Fruit fly (Drosophila melanogaster) whole organism, embryonic: Measurements from ENCODE around the gene Sqor.

ENCODE experiments used
- Antp ChIP-seq: fragments of 200-800 bp; sonication (Bioruptor generic); optimal IDR thresholded peaks from 3 replicates; lab custom pipeline; 2016; ENCODE audit warnings: missing biosample characterization, missing genetic modification characterization
- Bdp1 ChIP-seq: fragments of 200-800 bp; sonication (Bioruptor generic); optimal IDR thresholded peaks from 3 replicates; lab custom pipeline; 2016; ENCODE audit warnings: missing biosample characterization, missing genetic modification characterization
- CG10321 ChIP-seq: fragments of 200-800 bp; sonication (Bioruptor generic); IDR thresholded peaks from 2 replicates; pipeline ENCODE4 v1.3.6; 2022; ENCODE audit warnings: missing biosample characterization, missing genetic modification characterization
- CG10543 ChIP-seq: fragments of 200-800 bp; sonication (Bioruptor generic); optimal IDR thresholded peaks from 3 replicates; lab custom pipeline; 2017; ENCODE audit warnings: missing biosample characterization, mild to moderate bottlenecking, missing genetic modification characterization, moderate library complexity
- CG10565 ChIP-seq: fragments of 200-800 bp; sonication (Bioruptor generic); optimal IDR thresholded peaks from 3 replicates; lab custom pipeline; 2016; ENCODE audit warnings: missing biosample characterization, mild to moderate bottlenecking, missing genetic modification characterization
- CG11398 ChIP-seq: fragments of 200-800 bp; sonication (Bioruptor generic); optimal IDR thresholded peaks from 2 replicates; lab custom pipeline; 2016; ENCODE audit warnings: missing biosample characterization, missing genetic modification characterization
- CG15479 ChIP-seq: fragments of 200-800 bp; sonication (Bioruptor generic); optimal IDR thresholded peaks from 3 replicates; lab custom pipeline; 2019; ENCODE audit warnings: missing biosample characterization, mild to moderate bottlenecking, missing genetic modification characterization, moderate library complexity
- CG17359 ChIP-seq: fragments of 200-800 bp; sonication (Bioruptor generic); optimal IDR thresholded peaks from 3 replicates; lab custom pipeline; 2018; ENCODE audit warnings: missing biosample characterization, mild to moderate bottlenecking, missing genetic modification characterization, moderate library complexity
- CG2120 ChIP-seq: fragments of 200-800 bp; sonication (Bioruptor generic); optimal IDR thresholded peaks from 3 replicates; lab custom pipeline; 2016; ENCODE audit warnings: missing biosample characterization, missing genetic modification characterization
- CG30403 ChIP-seq: fragments of 200-800 bp; sonication (Bioruptor generic); optimal IDR thresholded peaks from 3 replicates; lab custom pipeline; 2016; ENCODE audit warnings: missing biosample characterization, missing genetic modification characterization
- CG31224 ChIP-seq: fragments of 200-800 bp; sonication (Bioruptor generic); IDR thresholded peaks from 2 replicates; pipeline ENCODE4 v1.3.6; 2022; ENCODE audit warnings: missing biosample characterization, missing genetic modification characterization
- CG32772 ChIP-seq: fragments of 200-800 bp; sonication (Bioruptor generic); IDR thresholded peaks from 2 replicates; pipeline ENCODE4 v1.3.6; 2022; ENCODE audit warnings: missing biosample characterization, missing genetic modification characterization
- CG3838 ChIP-seq: fragments of 200-800 bp; sonication (Bioruptor generic); optimal IDR thresholded peaks from 3 replicates; lab custom pipeline; 2016; ENCODE audit warnings: missing biosample characterization, missing genetic modification characterization
- CG43689 ChIP-seq: fragments of 200-800 bp; sonication (Bioruptor generic); IDR thresholded peaks from 2 replicates; pipeline ENCODE4 v1.3.6; 2022; ENCODE audit warnings: missing biosample characterization, missing genetic modification characterization
- CG5180 ChIP-seq: fragments of 200-800 bp; sonication (Bioruptor generic); optimal IDR thresholded peaks from 3 replicates; lab custom pipeline; 2017; ENCODE audit warnings: missing biosample characterization, missing genetic modification characterization, mild to moderate bottlenecking, moderate library complexity, missing genetic modification reagents
- CG6175 ChIP-seq: fragments of 200-800 bp; sonication (Bioruptor generic); IDR thresholded peaks from 3 replicates; pipeline ENCODE4 v1.3.6; 2022; ENCODE audit warnings: missing biosample characterization, missing genetic modification characterization
- CG6813 ChIP-seq: fragments of 200-800 bp; sonication (Bioruptor generic); optimal IDR thresholded peaks from 2 replicates; lab custom pipeline; 2017; ENCODE audit warnings: missing biosample characterization, missing genetic modification characterization, mild to moderate bottlenecking, moderate library complexity, missing genetic modification reagents
- CG8944 ChIP-seq: fragments of 200-800 bp; sonication (Bioruptor generic); optimal IDR thresholded peaks from 3 replicates; lab custom pipeline; 2016; ENCODE audit warnings: missing biosample characterization, missing genetic modification characterization
- CG9876 ChIP-seq: fragments of 200-800 bp; sonication (Bioruptor generic); optimal IDR thresholded peaks from 2 replicates; lab custom pipeline; 2016; ENCODE audit warnings: missing biosample characterization, missing genetic modification characterization
- Camta ChIP-seq: fragments of 200-800 bp; sonication (Bioruptor generic); optimal IDR thresholded peaks from 2 replicates; lab custom pipeline; 2016; ENCODE audit warnings: missing biosample characterization, missing genetic modification characterization
- Kr ChIP-seq: fragments of 200-800 bp; sonication (Bioruptor generic); optimal IDR thresholded peaks from 2 replicates; lab custom pipeline; 2017; ENCODE audit warnings: missing biosample characterization, mild to moderate bottlenecking, missing genetic modification characterization
- Nf-YC ChIP-seq: fragments of 200-800 bp; optimal IDR thresholded peaks from 3 replicates; lab custom pipeline; 2019; ENCODE audit warnings: missing biosample characterization, mild to moderate bottlenecking, missing genetic modification characterization, moderate library complexity
- Optix ChIP-seq: fragments of 200-800 bp; sonication (Bioruptor generic); IDR thresholded peaks from 3 replicates; pipeline ENCODE4 v1.3.6; 2022; ENCODE audit warnings: missing biosample characterization, missing genetic modification characterization
- Pdp1 ChIP-seq, 2 experiments: fragments of 200-800 bp; sonication (Bioruptor generic); optimal IDR thresholded peaks; 3 replicates each; lab custom pipeline; 2016; ENCODE audit warnings: missing biosample characterization in 2 of 2, missing genetic modification characterization in 2 of 2, mild to moderate bottlenecking in 1 of 2, moderate library complexity in 1 of 2
- Sox100B ChIP-seq: fragments of 200-800 bp; sonication (Bioruptor generic); optimal IDR thresholded peaks from 3 replicates; lab custom pipeline; 2018; ENCODE audit warnings: missing biosample characterization, mild to moderate bottlenecking, missing genetic modification characterization
- TFAM ChIP-seq: fragments of 200-800 bp; sonication (Bioruptor generic); optimal IDR thresholded peaks from 2 replicates; lab custom pipeline; 2017; ENCODE audit warnings: missing biosample characterization, missing genetic modification characterization, inconsistent platforms
- Xrp1 ChIP-seq: fragments of 200-800 bp; sonication (Bioruptor generic); IDR thresholded peaks from 2 replicates; pipeline ENCODE4 v1.3.6; 2022; ENCODE audit warnings: missing biosample characterization, missing genetic modification characterization
- amos ChIP-seq: fragments of 200-800 bp; sonication (Bioruptor generic); IDR thresholded peaks from 2 replicates; pipeline ENCODE4 v1.3.6; 2022; ENCODE audit warnings: missing biosample characterization, missing genetic modification characterization; ENCODE audit not compliant: partially characterized antibody
- bbx ChIP-seq: fragments of 200-800 bp; sonication (Bioruptor generic); IDR thresholded peaks from 2 replicates; pipeline ENCODE4 v1.3.6; 2022; ENCODE audit warnings: missing biosample characterization, missing genetic modification characterization; ENCODE audit not compliant: partially characterized antibody
- cwo ChIP-seq: fragments of 200-800 bp; sonication (Bioruptor generic); optimal IDR thresholded peaks from 3 replicates; lab custom pipeline; 2017; ENCODE audit warnings: missing biosample characterization, missing genetic modification characterization, mild to moderate bottlenecking, moderate library complexity, missing genetic modification reagents
- dan ChIP-seq: fragments of 200-800 bp; sonication (Bioruptor generic); IDR thresholded peaks from 2 replicates; pipeline ENCODE4 v1.3.6; 2022; ENCODE audit warnings: missing biosample characterization, missing genetic modification characterization
- dimm ChIP-seq: fragments of 200-800 bp; sonication (Bioruptor generic); IDR thresholded peaks from 2 replicates; pipeline ENCODE4 v1.3.6; 2022; ENCODE audit warnings: missing biosample characterization, missing genetic modification characterization
- dpn ChIP-seq, 2 experiments: fragments of 200-800 bp; sonication (Bioruptor generic); optimal IDR thresholded peaks; 3 replicates each; lab custom pipeline; 2016; ENCODE audit warnings: missing biosample characterization in 2 of 2, missing genetic modification characterization in 2 of 2
- dysf ChIP-seq: fragments of 200-800 bp; sonication (Bioruptor generic); IDR thresholded peaks from 3 replicates; pipeline ENCODE4 v1.3.6; 2022; ENCODE audit warnings: missing biosample characterization, missing genetic modification characterization
- eve ChIP-seq, 2 experiments: fragments of >200 bp; optimal IDR thresholded peaks; 2 replicates each; lab custom pipeline; 2017; ENCODE audit warnings: missing biosample characterization in 2 of 2, missing genetic modification characterization in 2 of 2
- fu2 ChIP-seq: fragments of 200-800 bp; sonication (Bioruptor generic); optimal IDR thresholded peaks from 2 replicates; lab custom pipeline; 2016; ENCODE audit warnings: missing biosample characterization, missing genetic modification characterization
- ham ChIP-seq: fragments of 200-800 bp; sonication (Bioruptor generic); IDR thresholded peaks from 2 replicates; pipeline ENCODE4 v1.3.6; 2022; ENCODE audit warnings: missing biosample characterization, missing genetic modification characterization
- klu ChIP-seq: fragments of 200-800 bp; sonication (Bioruptor generic); IDR thresholded peaks from 2 replicates; pipeline ENCODE4 v1.3.6; 2022; ENCODE audit warnings: missing biosample characterization, missing genetic modification characterization
- kni ChIP-seq: fragments of 200-800 bp; sonication (Bioruptor generic); optimal IDR thresholded peaks from 3 replicates; lab custom pipeline; 2017; ENCODE audit warnings: mild to moderate bottlenecking, missing biosample characterization, missing genetic modification reagents, missing genetic modification characterization
- maf-S ChIP-seq: fragments of 200-800 bp; sonication (Bioruptor generic); optimal IDR thresholded peaks from 2 replicates; lab custom pipeline; 2016; ENCODE audit warnings: missing biosample characterization, missing genetic modification characterization
- pfk ChIP-seq: fragments of 200-800 bp; sonication (Bioruptor generic); optimal IDR thresholded peaks from 2 replicates; lab custom pipeline; 2018; ENCODE audit warnings: missing biosample characterization, mild to moderate bottlenecking, missing genetic modification characterization, moderate library complexity
- pros ChIP-seq: fragments of 200-800 bp; sonication (Bioruptor generic); optimal IDR thresholded peaks from 3 replicates; lab custom pipeline; 2019; ENCODE audit warnings: missing biosample characterization, mild to moderate bottlenecking, missing genetic modification characterization, moderate library complexity
- salm ChIP-seq: fragments of 200-800 bp; sonication (Bioruptor generic); optimal IDR thresholded peaks from 2 replicates; lab custom pipeline; 2018; ENCODE audit warnings: missing biosample characterization, mild to moderate bottlenecking, missing genetic modification characterization
- sens ChIP-seq: fragments of 200-800 bp; sonication (Bioruptor generic); peaks from one replicate; lab custom pipeline; 2016; ENCODE audit warnings: missing biosample characterization, missing genetic modification characterization
- ssp ChIP-seq: fragments of 200-800 bp; sonication (Bioruptor generic); IDR thresholded peaks from 2 replicates; pipeline ENCODE4 v1.3.6; 2022; ENCODE audit warnings: missing biosample characterization, missing genetic modification characterization
- tll ChIP-seq, 2 experiments: fragments of 200-800 bp in 1 of 2; fragments of >200 bp in 1 of 2; sonication (Bioruptor generic) in 1 of 2; optimal IDR thresholded peaks; 2 replicates each; lab custom pipeline; 2017 to 2019; ENCODE audit warnings: missing biosample characterization in 2 of 2, missing genetic modification characterization in 2 of 2, mild to moderate bottlenecking in 1 of 2, moderate library complexity in 1 of 2
- tup ChIP-seq: fragments of 200-800 bp; sonication (Bioruptor generic); optimal IDR thresholded peaks from 2 replicates; lab custom pipeline; 2016; ENCODE audit warnings: missing biosample characterization, mild to moderate bottlenecking, missing genetic modification characterization, moderate library complexity
- unc-4 ChIP-seq: fragments of 200-800 bp; sonication (Bioruptor generic); IDR thresholded peaks from 2 replicates; pipeline ENCODE4 v1.3.6; 2022; ENCODE audit warnings: missing biosample characterization, missing genetic modification characterization; ENCODE audit not compliant: partially characterized antibody
- vnd ChIP-seq: fragments of 200-800 bp; sonication (Bioruptor generic); IDR thresholded peaks from 3 replicates; pipeline ENCODE4 v1.3.6; 2022; ENCODE audit warnings: missing biosample characterization, missing genetic modification characterization; ENCODE audit not compliant: partially characterized antibody
- yki ChIP-seq: fragments of >200 bp; optimal IDR thresholded peaks from 3 replicates; lab custom pipeline; 2018
- z ChIP-seq: fragments of 200-800 bp; sonication (Bioruptor generic); IDR thresholded peaks from 3 replicates; pipeline ENCODE4 v1.3.6; 2022; ENCODE audit warnings: missing biosample characterization, missing genetic modification characterization
- zf30C ChIP-seq: fragments of 200-800 bp; sonication (Bioruptor generic); optimal IDR thresholded peaks from 3 replicates; lab custom pipeline; 2018; ENCODE audit warnings: missing biosample characterization, mild to moderate bottlenecking, missing genetic modification characterization

Gene Sqor

DNA sequence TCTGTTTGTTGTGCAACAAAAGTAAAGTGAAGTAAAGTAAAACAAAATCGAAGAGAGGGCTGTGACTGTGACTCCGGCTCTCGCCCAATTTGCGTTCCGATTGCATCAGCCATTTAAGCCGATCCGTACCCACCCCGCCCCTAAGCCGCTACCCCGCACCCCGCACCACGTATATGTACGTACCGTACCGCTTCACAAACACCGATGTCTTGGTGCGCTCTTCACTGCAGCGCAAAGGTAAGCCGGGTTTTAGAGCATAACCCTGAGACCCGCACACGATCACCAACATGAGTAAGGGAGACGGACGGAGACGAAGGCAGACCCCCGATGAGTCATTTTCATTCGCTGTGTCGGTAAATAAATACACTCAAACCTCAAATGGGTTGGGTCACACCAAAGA lies 7.7 kb upstream of the Sqor start (continued):
- peak; percentile 34 for TF ChIP-seq Kr (GFP tag; lab: Kevin White, UChicago)
- TF ChIP-seq CG17359 (tag; lab: Kevin White, UChicago), result no peak
- TF ChIP-seq CG2120 (GFP tag; lab: Kevin White, UChicago), result no peak
- no peak for TF ChIP-seq ssp
- TF ChIP-seq CG10543 (GFP tag; lab: Kevin White, UChicago), result peak; percentile 11
- TF ChIP-seq kni, result peak; percentile 97
- TF ChIP-seq CG30403 (GFP tag; lab: Kevin White, UChicago), result no peak
- TF ChIP-seq unc-4 (GFP tag; lab: Robert Waterston, UW), result no peak
- no peak for TF ChIP-seq ham (GFP tag; lab: Robert Waterston, UW)
- TF ChIP-seq CG8944, result no peak
- TF ChIP-seq CG5180 (GFP tag; lab: Kevin White, UChicago), result peak; percentile 32
- no peak for TF ChIP-seq CG43689 (GFP tag; lab: Robert Waterston, UW)
- peak in 1 of 2 experiments; percentile 88 for TF ChIP-seq tll (GFP tag; optimal IDR thresholded peaks at IDR 0.05; lab: Kevin White, UChicago)
- no peak for TF ChIP-seq dimm (GFP tag; lab: Robert Waterston, UW)
- no peak for TF ChIP-seq maf-S
- TF ChIP-seq Sox100B, result no peak
- TF ChIP-seq fu2, result no peak
- TF ChIP-seq Pdp1 (GFP tag; optimal IDR thresholded peaks at IDR 0.05; lab: Kevin White, UChicago), result no peak
- TF ChIP-seq CG15479 (GFP tag; lab: Kevin White, UChicago), result peak; percentile 64
- TF ChIP-seq eve (GFP tag; optimal IDR thresholded peaks at IDR 0.05; lab: Kevin White, UChicago), result no peak
- TF ChIP-seq bbx, result 0 out of 2 replicates have a peak, but pooled peaks have one; percentile 23
- TF ChIP-seq CG6813 (GFP tag; lab: Kevin White, UChicago), result peak; percentile 28
- TF ChIP-seq dpn (GFP tag; optimal IDR thresholded peaks at IDR 0.05; lab: Kevin White, UChicago), result no peak
- TF ChIP-seq salm (tag; lab: Kevin White, UChicago), result no peak
- TF ChIP-seq zf30C (GFP tag; lab: Kevin White, UChicago), result peak; percentile 39
- TF ChIP-seq sens (GFP tag; lab: Kevin White, UChicago), result no peak
- TF ChIP-seq CG31224 (GFP tag; lab: Robert Waterston, UW), result no peak
- TF ChIP-seq cwo, result no peak
- no peak for TF ChIP-seq klu (GFP tag; lab: Robert Waterston, UW)
- TF ChIP-seq Camta (GFP tag; lab: Kevin White, UChicago), result no peak
- no peak for TF ChIP-seq TFAM
- TF ChIP-seq pfk (GFP tag; lab: Kevin White, UChicago), result no peak
- TF ChIP-seq CG10565, result no peak
- TF ChIP-seq amos (GFP tag; lab: Robert Waterston, UW), result no peak
- peak; percentile 94 for TF ChIP-seq pros
- TF ChIP-seq CG3838 (GFP tag; lab: Kevin White, UChicago), result no peak
- no peak for TF ChIP-seq Bdp1 (GFP tag; lab: Kevin White, UChicago)
- TF ChIP-seq Xrp1 (GFP tag; lab: Robert Waterston, UW), result peak; percentile 42; the same call in 1 of the 2 replicates
- TF ChIP-seq CG11398 (GFP tag; lab: Kevin White, UChicago), result no peak
- no peak for TF ChIP-seq CG9876 (GFP tag; lab: Kevin White, UChicago)
- TF ChIP-seq CG10321 (GFP tag; lab: Robert Waterston, UW), result no peak
- TF ChIP-seq dysf (GFP tag; lab: Robert Waterston, UW), result no peak
- TF ChIP-seq CG32772 (GFP tag; lab: Robert Waterston, UW), result no peak
- TF ChIP-seq dan (GFP tag; lab: Robert Waterston, UW), result no peak
- TF ChIP-seq vnd, result no peak
- no peak for TF ChIP-seq tup (GFP tag; lab: Kevin White, UChicago)
- peak; percentile 3 for TF ChIP-seq Nf-YC (tag; lab: Kevin White, UChicago)
- TF ChIP-seq yki, result no peak
- no peak for TF ChIP-seq Antp (GFP tag; lab: Kevin White, UChicago)
- TF ChIP-seq CG6175 (GFP tag; lab: Robert Waterston, UW), result no peak
- no peak for TF ChIP-seq Optix
- peak; percentile 85 for TF ChIP-seq z (GFP tag; lab: Robert Waterston, UW)
